Worm (Caenorhabditis elegans) whole organism, early embryonic: Measurements from ENCODE around the gene cest-31.

Experiments
- B0310.2 ChIP-seq: sonication (generic microtip); optimal IDR thresholded peaks from 2 replicates; lab custom pipeline; 2016; ENCODE audit warnings: mild to moderate bottlenecking, missing genetic modification characterization, missing compliant biosample characterization
- F13C5.2 ChIP-seq: sonication (generic microtip); optimal IDR thresholded peaks from 2 replicates; lab custom pipeline; 2017; ENCODE audit warnings: mild to moderate bottlenecking, missing genetic modification characterization, inconsistent platforms, missing compliant biosample characterization
- aly-1 ChIP-seq: sonication (generic microtip); optimal IDR thresholded peaks from 2 replicates; lab custom pipeline; 2016; ENCODE audit warnings: missing genetic modification characterization, missing compliant biosample characterization
- ama-1 ChIP-seq: fragments of 150-350 bp; optimal IDR thresholded peaks from 2 replicates; lab custom pipeline; 2014
- ceh-13 ChIP-seq: fragments of 200-800 bp; sonication (Bioruptor generic); optimal IDR thresholded peaks from 2 replicates; lab custom pipeline; 2018; ENCODE audit warnings: mild to moderate bottlenecking, missing genetic modification characterization, missing compliant biosample characterization
- ceh-36 ChIP-seq: sonication (generic microtip); optimal IDR thresholded peaks from 2 replicates; lab custom pipeline; 2016; ENCODE audit warnings: missing genetic modification characterization, inconsistent platforms, missing compliant biosample characterization
- ets-7 ChIP-seq: sonication (generic microtip); optimal IDR thresholded peaks from 2 replicates; lab custom pipeline; 2016; ENCODE audit warnings: missing genotype, missing genetic modification characterization, missing compliant biosample characterization
- flt-1 ChIP-seq: fragments of 200-800 bp; sonication (Bioruptor generic); IDR thresholded peaks from 2 replicates; pipeline ENCODE4 v1.3.6; 2022; ENCODE audit warnings: missing genetic modification characterization, missing compliant biosample characterization
- hmbx-1 ChIP-seq: sonication (generic microtip); optimal IDR thresholded peaks from 2 replicates; lab custom pipeline; 2016; ENCODE audit warnings: mild to moderate bottlenecking, missing genetic modification characterization, missing compliant biosample characterization
- hmg-4 ChIP-seq: fragments of 200-800 bp; sonication (Bioruptor generic); optimal IDR thresholded peaks from 2 replicates; lab custom pipeline; 2018; ENCODE audit warnings: mild to moderate bottlenecking, missing genetic modification characterization, missing compliant biosample characterization
- hnd-1 ChIP-seq: sonication (generic microtip); optimal IDR thresholded peaks from 2 replicates; lab custom pipeline; 2016; ENCODE audit warnings: missing genetic modification characterization, missing compliant biosample characterization
- pes-1 ChIP-seq: fragments of 200-800 bp; sonication (Bioruptor generic); IDR thresholded peaks from 2 replicates; pipeline ENCODE4 v1.3.6; 2022; ENCODE audit warnings: missing genetic modification reagents, missing genetic modification characterization, missing compliant biosample characterization
- scrt-1 ChIP-seq: fragments of 200-800 bp; sonication (Bioruptor generic); IDR thresholded peaks from 2 replicates; pipeline ENCODE4 v1.3.6; 2022; ENCODE audit warnings: missing genetic modification characterization, missing compliant biosample characterization
- sea-1 ChIP-seq: fragments of 200-800 bp; sonication (Bioruptor generic); conservative IDR thresholded peaks from 2 replicates; pipeline ENCODE4 v1.3.6; 2022; ENCODE audit warnings: missing genetic modification characterization, missing compliant biosample characterization
- tbx-11 ChIP-seq: fragments of 200-800 bp; sonication (Bioruptor generic); IDR thresholded peaks from 2 replicates; pipeline ENCODE4 v1.3.6; 2022; ENCODE audit warnings: missing genetic modification characterization, missing compliant biosample characterization
- tbx-37 ChIP-seq: fragments of 200-800 bp; sonication (Bioruptor generic); conservative IDR thresholded peaks from 2 replicates; pipeline ENCODE4 v1.3.6; 2022; ENCODE audit warnings: missing genetic modification reagents, missing genetic modification characterization, missing compliant biosample characterization
- tra-4 ChIP-seq: sonication (generic microtip); optimal IDR thresholded peaks from 2 replicates; lab custom pipeline; 2017; ENCODE audit warnings: missing genetic modification characterization, missing compliant biosample characterization

The cest-31 gene

DNA sequence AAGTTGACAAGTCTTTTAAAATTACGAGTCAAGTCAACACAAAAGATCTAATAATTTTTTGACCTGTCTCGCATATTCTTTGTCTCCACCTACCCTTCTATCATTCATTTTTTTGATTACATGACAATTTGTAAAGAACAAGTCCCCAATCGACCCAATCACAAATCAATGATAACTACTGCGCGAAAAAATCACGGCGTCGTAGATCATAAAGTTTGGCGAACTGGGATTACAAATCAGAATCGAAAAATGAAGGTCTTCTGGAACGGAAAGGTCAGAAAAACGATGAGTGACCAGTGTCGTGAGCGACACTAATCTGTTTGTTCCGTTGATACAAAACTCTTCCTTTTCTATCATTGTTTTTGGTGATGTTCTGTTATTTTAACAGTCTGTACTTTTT lies 16.0 kb downstream of the cest-31 start:
- TF ChIP-seq ama-1 (lab: Kevin White, UChicago) (no peak), F13C5.2 (tag; lab: Kevin White, UChicago) (no peak), B0310.2 (tag; lab: Kevin White, UChicago) (no peak)

DNA sequence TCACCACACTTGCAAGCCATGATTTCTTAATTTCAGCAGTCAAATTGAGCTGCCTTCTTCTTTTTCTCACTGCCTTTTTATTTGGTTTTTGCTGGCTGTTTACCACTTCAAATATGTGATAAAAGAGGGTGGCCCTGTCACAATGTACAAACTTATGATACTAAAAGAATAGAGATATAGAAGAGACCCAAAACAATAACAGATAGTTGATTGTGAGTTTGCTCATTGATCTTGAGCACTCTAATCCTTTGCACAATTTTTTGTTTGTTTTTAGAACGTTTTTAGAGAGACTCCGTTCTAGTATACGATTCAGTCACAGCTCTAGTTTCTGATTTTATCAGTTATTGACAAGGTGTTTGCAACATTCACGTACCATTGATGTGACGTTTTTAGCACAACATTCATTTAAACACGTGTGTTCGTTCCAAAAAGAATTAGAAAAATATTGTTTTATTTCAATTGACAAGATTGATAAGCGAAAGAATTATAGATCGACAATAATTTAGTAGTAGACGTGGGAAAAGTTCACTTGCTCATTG lies 17.8 kb downstream of the cest-31 start, which contains the start of gene mtl-1:
Gene mtl-1, minus strand, starts transcription at position 51 of the 539 bp plus-strand sequence.
- TF ChIP-seq sea-1, result no peak
- no peak for TF ChIP-seq tra-4 (tag; lab: Kevin White, UChicago)

DNA sequence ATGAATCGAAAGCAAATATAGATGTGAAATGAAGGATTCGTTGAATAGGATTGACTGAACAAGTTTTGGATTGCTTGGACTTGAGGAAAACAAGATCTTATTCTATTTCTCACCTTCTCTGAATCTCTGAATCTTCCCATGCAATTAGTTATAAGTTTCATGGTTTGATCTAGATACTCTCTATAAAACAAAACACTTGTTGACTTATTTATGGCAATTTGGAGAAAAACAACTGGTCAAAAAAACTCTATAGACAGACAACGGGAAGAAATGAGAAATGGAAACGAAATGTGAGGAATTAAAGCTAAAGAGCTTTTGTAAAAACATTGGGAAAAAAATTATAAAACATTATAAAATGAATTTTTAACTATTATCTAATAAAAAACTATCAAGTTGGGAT lies 20.6 kb downstream of the cest-31 start, which contains the start of gene W02F12.8:
Gene W02F12.8, minus strand, starts transcription at position 101 of the 400 bp plus-strand sequence.
- TF ChIP-seq tbx-11 (no peak), B0310.2 (tag; lab: Kevin White, UChicago) (no peak), ceh-13 (GFP tag; lab: Kevin White, UChicago) (no peak), ama-1 (lab: Kevin White, UChicago) (no peak), F13C5.2 (tag; lab: Kevin White, UChicago) (no peak), aly-1 (tag; lab: Kevin White, UChicago) (no peak), flt-1 (no peak), sea-1 (no peak), hmg-4 (GFP tag; lab: Kevin White, UChicago) (no peak), ceh-36 (tag; lab: Kevin White, UChicago) (no peak), ets-7 (tag; lab: Kevin White, UChicago) (no peak), tbx-37 (GFP tag; lab: Robert Waterston, UW) (no peak), pes-1 (GFP tag; lab: Robert Waterston, UW) (no peak), tra-4 (tag; lab: Kevin White, UChicago) (no peak), hmbx-1 (tag; lab: Kevin White, UChicago) (no peak), scrt-1 (no peak), hnd-1 (no peak)

DNA sequence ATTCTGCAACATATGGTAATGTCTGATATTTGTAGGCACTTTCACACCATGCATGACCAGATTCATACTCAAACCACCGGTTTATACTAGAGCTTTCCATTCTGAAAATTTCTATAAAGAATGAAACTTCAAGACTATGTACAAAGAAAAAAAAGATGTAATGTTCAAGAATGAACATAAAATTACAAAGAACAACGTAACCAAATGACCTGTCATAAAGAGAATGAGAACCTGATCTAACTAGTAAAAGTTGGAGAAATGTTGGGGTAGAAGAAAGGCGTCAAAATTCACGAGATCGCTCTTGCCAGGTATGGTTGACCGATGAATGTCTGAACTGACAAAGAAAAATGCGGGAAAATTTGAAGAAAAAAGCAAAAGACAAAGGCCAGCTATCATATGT lies 23.5 kb downstream of the cest-31 start, which contains the start of gene W02F12.2:
Gene W02F12.2, minus strand, starts transcription at position 101 of the 400 bp plus-strand sequence.
- no peak for TF ChIP-seq hnd-1
- TF ChIP-seq pes-1 (GFP tag; lab: Robert Waterston, UW), result no peak
- no peak for TF ChIP-seq tbx-37 (GFP tag; lab: Robert Waterston, UW)
- no peak for TF ChIP-seq tbx-11
- TF ChIP-seq B0310.2 (tag; lab: Kevin White, UChicago), result no peak
- TF ChIP-seq ceh-13 (GFP tag; lab: Kevin White, UChicago), result no peak
- no peak for TF ChIP-seq ceh-36 (tag; lab: Kevin White, UChicago)
- no peak for TF ChIP-seq ama-1 (lab: Kevin White, UChicago)
- no peak for TF ChIP-seq sea-1
- no peak for TF ChIP-seq ets-7 (tag; lab: Kevin White, UChicago)
- TF ChIP-seq flt-1, result no peak
- no peak for TF ChIP-seq aly-1 (tag; lab: Kevin White, UChicago)
- no peak for TF ChIP-seq hmg-4 (GFP tag; lab: Kevin White, UChicago)
- no peak for TF ChIP-seq tra-4 (tag; lab: Kevin White, UChicago)

DNA sequence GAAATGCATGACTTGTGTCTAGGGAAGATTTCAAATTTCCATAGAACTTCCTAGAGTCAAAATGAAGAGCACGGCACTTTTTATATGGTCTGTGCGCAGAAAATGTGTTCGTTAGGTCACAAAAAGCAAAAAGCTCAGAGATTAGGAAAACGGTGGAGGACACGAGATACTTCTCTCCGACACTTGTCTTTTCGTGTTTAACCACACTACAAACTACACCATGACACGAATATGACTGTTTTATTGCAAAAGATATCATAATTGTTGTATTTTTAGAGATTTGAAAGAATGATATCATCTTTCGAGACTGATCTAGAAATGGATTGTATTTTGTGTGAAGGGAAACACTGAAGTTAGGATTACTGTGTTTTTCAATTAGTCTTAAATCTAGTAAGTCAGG lies 25.0 kb downstream of the cest-31 start:
- TF ChIP-seq aly-1 (tag; lab: Kevin White, UChicago) (no peak), F13C5.2 (tag; lab: Kevin White, UChicago) (no peak), flt-1 (no peak), tbx-11 (no peak), hnd-1 (no peak), tbx-37 (GFP tag; lab: Robert Waterston, UW) (no peak), pes-1 (GFP tag; lab: Robert Waterston, UW) (no peak), hmg-4 (GFP tag; lab: Kevin White, UChicago) (no peak), sea-1 (no peak), ceh-36 (tag; lab: Kevin White, UChicago) (no peak), ets-7 (tag; lab: Kevin White, UChicago) (no peak), ama-1 (lab: Kevin White, UChicago) (no peak), tra-4 (tag; lab: Kevin White, UChicago) (no peak), B0310.2 (tag; lab: Kevin White, UChicago) (no peak), scrt-1 (no peak), hmbx-1 (tag; lab: Kevin White, UChicago) (no peak), ceh-13 (GFP tag; lab: Kevin White, UChicago) (no peak)

DNA sequence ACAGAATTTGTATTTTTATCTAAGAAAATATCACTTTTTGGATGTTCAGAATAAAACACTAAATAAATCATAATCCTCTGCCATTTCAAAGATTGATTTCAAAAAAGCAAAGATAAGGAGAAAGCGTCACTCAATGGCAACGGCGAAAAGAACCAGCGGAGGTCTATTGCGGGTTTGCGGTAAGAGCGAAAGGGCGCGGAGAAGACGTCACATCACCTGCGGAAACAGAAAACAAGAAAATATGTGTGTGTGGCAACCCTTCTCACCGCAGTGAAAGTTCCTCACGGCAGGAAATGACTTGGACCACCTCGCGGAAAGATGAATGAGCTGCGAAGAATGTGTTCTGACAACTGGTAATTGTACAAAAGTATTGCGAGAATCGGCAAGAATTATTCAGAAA lies 25.8 kb downstream of the cest-31 start:
- no peak for TF ChIP-seq ama-1 (lab: Kevin White, UChicago)
- TF ChIP-seq hmbx-1 (tag; lab: Kevin White, UChicago), result no peak
- TF ChIP-seq ceh-13 (GFP tag; lab: Kevin White, UChicago), result no peak
- no peak for TF ChIP-seq tra-4 (tag; lab: Kevin White, UChicago)
- no peak for TF ChIP-seq B0310.2 (tag; lab: Kevin White, UChicago)
- no peak for TF ChIP-seq tbx-37 (GFP tag; lab: Robert Waterston, UW)
- no peak for TF ChIP-seq F13C5.2 (tag; lab: Kevin White, UChicago)
- TF ChIP-seq aly-1 (tag; lab: Kevin White, UChicago), result no peak

DNA sequence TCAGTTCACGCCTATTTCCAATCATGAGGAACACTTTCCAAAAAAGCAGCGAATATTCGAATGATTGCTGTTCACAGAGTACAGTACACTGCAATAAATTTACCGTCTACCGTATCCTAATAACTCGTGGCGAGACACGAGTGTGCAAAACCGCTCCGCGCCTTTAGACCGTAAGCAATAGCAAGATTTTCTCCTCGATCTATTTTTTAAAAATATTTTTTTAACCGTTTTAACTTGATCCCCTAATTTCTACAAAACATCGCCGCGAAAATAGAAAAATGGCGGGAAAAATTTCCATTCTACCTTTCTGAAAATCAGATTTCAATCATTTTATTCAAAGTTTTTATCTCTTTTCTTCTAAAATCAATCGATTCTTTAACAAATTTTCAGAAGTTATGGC lies 28.6 kb downstream of the cest-31 start, which contains the start of gene era-1:
Gene era-1, plus strand, starts transcription at position 366 of the 400 bp plus-strand sequence.
- no peak for TF ChIP-seq ceh-13 (GFP tag; lab: Kevin White, UChicago)
- TF ChIP-seq tbx-11, result no peak
- no peak for TF ChIP-seq ama-1 (lab: Kevin White, UChicago)
- no peak for TF ChIP-seq tra-4 (tag; lab: Kevin White, UChicago)
- TF ChIP-seq scrt-1, result no peak
- no peak for TF ChIP-seq hmbx-1 (tag; lab: Kevin White, UChicago)
- TF ChIP-seq sea-1, result no peak
- no peak for TF ChIP-seq ceh-36 (tag; lab: Kevin White, UChicago)
- no peak for TF ChIP-seq tbx-37 (GFP tag; lab: Robert Waterston, UW)
- TF ChIP-seq ets-7 (tag; lab: Kevin White, UChicago), result no peak
- TF ChIP-seq F13C5.2 (tag; lab: Kevin White, UChicago), result no peak
- no peak for TF ChIP-seq pes-1 (GFP tag; lab: Robert Waterston, UW)
- no peak for TF ChIP-seq hmg-4 (GFP tag; lab: Kevin White, UChicago)
- no peak for TF ChIP-seq aly-1 (tag; lab: Kevin White, UChicago)
